Worm (Caenorhabditis elegans): ENCODE data around the gene ptp-1.
A peak's percentile ranks its signal among the peaks of the same experiment; 100 is the strongest.

DNA sequence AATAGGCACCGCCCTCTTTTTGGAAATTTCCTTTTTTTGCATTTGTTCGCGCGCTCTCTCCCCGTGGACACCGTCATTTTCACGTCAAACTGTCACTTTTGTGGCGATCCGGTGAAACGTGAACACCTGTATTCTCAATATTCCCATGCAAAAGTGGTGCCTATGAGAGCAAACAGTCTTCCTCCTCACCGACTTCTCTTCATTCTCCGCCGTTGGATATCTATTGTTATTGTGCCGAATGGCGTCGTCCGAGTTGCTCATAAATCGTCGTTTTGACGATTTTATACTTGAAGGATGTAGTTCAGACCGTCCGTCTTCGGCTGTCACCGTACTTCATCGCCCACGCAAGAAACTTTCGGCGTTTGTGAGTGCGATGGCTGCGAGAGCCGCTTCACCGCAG, 45.3 kb downstream of the ptp-1 start, which contains the start of gene rilp-1:
- TF ChIP-seq ref-1 (GFP tag; conservative IDR thresholded peaks at IDR 0.05) (0 out of 2 replicates have a peak, but pooled peaks have one; percentile 15), med-1 (GFP tag; optimal IDR thresholded peaks at IDR 0.05; ENCODE audit: insufficient read depth) (no peak), tab-1 (GFP tag; IDR thresholded peaks at IDR 0.05) (no peak), klf-2 (GFP tag; conservative IDR thresholded peaks at IDR 0.05) (no peak), flt-1 (GFP tag; IDR thresholded peaks at IDR 0.05) (no peak)

Data from whole organism, midembryonic.